Worm (Caenorhabditis elegans): Measurements from ENCODE around the gene F59B1.10.
A peak's percentile ranks its signal among the peaks of the same experiment; 100 is the strongest.

F59B1.10 gene

DNA sequence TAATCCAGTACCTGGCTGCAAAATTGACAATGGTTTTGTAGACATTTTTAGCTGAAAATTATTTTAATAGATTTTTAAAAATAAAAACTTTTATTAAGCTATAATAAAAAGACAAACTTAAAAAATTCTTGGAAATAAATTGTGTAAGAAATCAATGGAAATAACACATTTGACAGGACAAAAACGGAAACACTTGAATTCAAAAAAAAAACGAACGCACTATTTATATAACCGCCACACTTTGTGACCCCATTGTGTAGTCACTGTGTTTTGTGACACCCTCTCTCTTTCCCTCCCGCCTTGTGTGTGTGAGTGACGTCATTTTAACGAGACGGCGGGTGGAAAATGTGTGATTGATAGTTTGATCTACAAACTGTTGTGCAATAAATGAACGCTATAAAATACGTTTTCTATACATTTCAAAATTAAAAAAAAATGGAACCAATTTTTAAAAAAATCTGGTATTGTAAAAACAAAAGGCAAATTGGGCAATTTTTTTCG lies 3.5 kb downstream of the F59B1.10 start, which contains the start of gene F59B1.8 (continued):
- TF ChIP-seq saeg-2 (GFP tag; IDR thresholded peaks at IDR 0.05) (0 out of 2 replicates have a peak, but pooled peaks have one; percentile 13), ZK546.5 (tag; optimal IDR thresholded peaks at IDR 0.05) (no peak), snpc-1.2 (GFP tag; IDR thresholded peaks at IDR 0.05) (no peak), daf-8 (GFP tag; IDR thresholded peaks at IDR 0.05) (no peak), hif-1 (tag; optimal IDR thresholded peaks at IDR 0.05) (peak in 1 of 2 experiments; percentile 65), dmd-6 (GFP tag; IDR thresholded peaks at IDR 0.05) (peak; percentile 99), tag-97 (GFP tag; IDR thresholded peaks at IDR 0.05) (no peak), R02D3.7 (tag; optimal IDR thresholded peaks at IDR 0.05) (no peak), fkh-10 (GFP tag; optimal IDR thresholded peaks at IDR 0.05) (no peak), aly-2 (tag; optimal IDR thresholded peaks at IDR 0.05) (no peak), hlh-30 (tag; optimal IDR thresholded peaks at IDR 0.05; ENCODE audit: insufficient read depth) (peak; percentile 77), daf-19 (GFP tag; conservative IDR thresholded peaks at IDR 0.05) (no peak), nhr-42 (GFP tag; IDR thresholded peaks at IDR 0.05) (0 out of 2 replicates have a peak, but pooled peaks have one; percentile 44), unc-39 (tag; optimal IDR thresholded peaks at IDR 0.05) (no peak), hlh-11 (tag; optimal IDR thresholded peaks at IDR 0.05) (peak; percentile 93), F26F4.8 (GFP tag; conservative IDR thresholded peaks at IDR 0.05) (no peak), Y75B8A.6 (GFP tag; IDR thresholded peaks at IDR 0.05) (no peak), dpl-1 (GFP tag; optimal IDR thresholded peaks at IDR 0.05) (peak; percentile 38), snpc-4 (tag; optimal IDR thresholded peaks at IDR 0.05) (no peak), sdz-12 (GFP tag; optimal IDR thresholded peaks at IDR 0.05) (no peak), lin-15B (tag; optimal IDR thresholded peaks at IDR 0.05) (no peak), daf-16 (GFP tag; optimal IDR thresholded peaks at IDR 0.05) (peak in 1 of 2 experiments; percentile 48), daf-16 (tag; optimal IDR thresholded peaks at IDR 0.05) (peak; percentile 89), spr-1 (tag; optimal IDR thresholded peaks at IDR 0.05) (no peak), madf-5 (GFP tag; IDR thresholded peaks at IDR 0.05) (no peak), mdl-1 (tag; optimal IDR thresholded peaks at IDR 0.05) (peak; percentile 29 to 87), lin-29 (GFP tag; IDR thresholded peaks at IDR 0.05) (no peak), nhr-41 (GFP tag; IDR thresholded peaks at IDR 0.05) (no peak), dmd-8 (GFP tag; IDR thresholded peaks at IDR 0.05) (no peak), dve-1 (tag; optimal IDR thresholded peaks at IDR 0.05; ENCODE audit: insufficient read depth) (peak; percentile 97), arid-1 (GFP tag; conservative IDR thresholded peaks at IDR 0.05) (no peak), tra-1 (GFP tag; IDR thresholded peaks at IDR 0.05) (peak; percentile 75), skn-1 (tag; optimal IDR thresholded peaks at IDR 0.05) (no peak), duxl-1 (tag; optimal IDR thresholded peaks at IDR 0.05; ENCODE audit: poor library complexity) (peak; percentile 46), egl-27 (tag; optimal IDR thresholded peaks at IDR 0.05) (no peak), fos-1 (tag; optimal IDR thresholded peaks at IDR 0.05) (no peak), nhr-48 (tag; optimal IDR thresholded peaks at IDR 0.05) (peak; percentile 93), zip-11 (GFP tag; IDR thresholded peaks at IDR 0.05) (no peak), ceh-28 (tag; optimal IDR thresholded peaks at IDR 0.05) (no peak), ces-1 (GFP tag; optimal IDR thresholded peaks at IDR 0.05) (no peak), nhr-25 (tag; optimal IDR thresholded peaks at IDR 0.05; ENCODE audit: borderline replicate concordance, insufficient read depth) (no peak), pqm-1 (tag; optimal IDR thresholded peaks at IDR 0.05) (peak; percentile 76), D1046.2 (GFP tag; IDR thresholded peaks at IDR 0.05) (no peak), lsy-2 (tag; optimal IDR thresholded peaks at IDR 0.05) (peak; percentile 8 to 64), unc-130 (GFP tag; optimal IDR thresholded peaks at IDR 0.05) (no peak), cey-2 (tag; optimal IDR thresholded peaks at IDR 0.05; ENCODE audit: borderline replicate concordance, insufficient read depth) (peak; percentile 31), vab-7 (GFP tag; IDR thresholded peaks at IDR 0.05) (no peak), jun-1 (tag; optimal IDR thresholded peaks at IDR 0.05) (no peak), ZK337.2 (GFP tag; IDR thresholded peaks at IDR 0.05) (no peak), nhr-77 (tag; optimal IDR thresholded peaks at IDR 0.05) (peak; percentile 94), mep-1 (tag; optimal IDR thresholded peaks at IDR 0.05) (peak; percentile 88)

Measured in whole organism, L4 larva.